Fruit fly (Drosophila melanogaster): ENCODE data around the gene unc-13-4A.

Gene unc-13-4A

dm6 chr3L:7347984-7348631 is 35.4 kb upstream of the unc-13-4A start, which contains the start of the genes Srp19 and qm (continued):
- TF ChIP-seq pzg (GFP tag; optimal IDR thresholded peaks at IDR 0.05) (peak; percentile 66), CG17802 (tag; optimal IDR thresholded peaks at IDR 0.05) (no peak), vvl (GFP tag; IDR thresholded peaks at IDR 0.05) (peak; percentile 78), nerfin-2 (GFP tag; IDR thresholded peaks at IDR 0.05; ENCODE audit: partially characterized antibody) (no peak), CG12155 (GFP tag; optimal IDR thresholded peaks at IDR 0.05) (peak; percentile 36), CG17186 (GFP tag; optimal IDR thresholded peaks at IDR 0.05) (no peak), dmrt11E (tag; optimal IDR thresholded peaks at IDR 0.05) (peak; percentile 23), crc (GFP tag; optimal IDR thresholded peaks at IDR 0.05) (no peak), CG4854 (GFP tag; optimal IDR thresholded peaks at IDR 0.05) (peak; percentile 26), Fer1 (GFP tag; optimal IDR thresholded peaks at IDR 0.05) (peak; percentile 51), Hand (GFP tag; optimal IDR thresholded peaks at IDR 0.05) (no peak), hbn (GFP tag; IDR thresholded peaks at IDR 0.05; ENCODE audit: partially characterized antibody) (peak; percentile 72), CG34422 (GFP tag; IDR thresholded peaks at IDR 0.05) (peak; percentile 86; the same call in 2 of the 3 replicates), Fer2 (tag; optimal IDR thresholded peaks at IDR 0.05) (peak; percentile 34), Vsx1 (GFP tag; optimal IDR thresholded peaks at IDR 0.05) (no peak), hkb (optimal IDR thresholded peaks at IDR 0.05) (peak; percentile 68), hkb (GFP tag; IDR thresholded peaks at IDR 0.05) (peak; percentile 35; the same call in 1 of the 2 replicates), zen (tag; optimal IDR thresholded peaks at IDR 0.05) (peak; percentile 35), Optix (GFP tag; IDR thresholded peaks at IDR 0.05) (peak; percentile 29; the same call in 1 of the 3 replicates), CG15514 (GFP tag; optimal IDR thresholded peaks at IDR 0.05) (peak; percentile 64), CG3847 (GFP tag; IDR thresholded peaks at IDR 0.05) (peak; percentile 57), ara (GFP tag; IDR thresholded peaks at IDR 0.05) (no peak), CG31441 (GFP tag; IDR thresholded peaks at IDR 0.05) (peak; percentile 50; the same call in 1 of the 2 replicates), CG9817 (tag; optimal IDR thresholded peaks at IDR 0.05) (peak; percentile 75), emc (GFP tag; optimal IDR thresholded peaks at IDR 0.05) (no peak), fu2 (GFP tag; optimal IDR thresholded peaks at IDR 0.05) (peak; percentile 4), zfh2 (GFP tag; optimal IDR thresholded peaks at IDR 0.05) (peak; percentile 76), CG18476 (GFP tag; optimal IDR thresholded peaks at IDR 0.05) (peak; percentile 6), CG15696 (tag; optimal IDR thresholded peaks at IDR 0.05) (peak; percentile 53), al (GFP tag; IDR thresholded peaks at IDR 0.05) (peak; percentile 56; the same call in 1 of the 2 replicates), Hr3 (GFP tag; optimal IDR thresholded peaks at IDR 0.05) (peak; percentile 57), sr (GFP tag; IDR thresholded peaks at IDR 0.05) (0 out of 3 replicates have a peak, but pooled peaks have one; percentile 20), CG1602 (GFP tag; optimal IDR thresholded peaks at IDR 0.05) (peak; percentile 36), CG9727 (GFP tag; optimal IDR thresholded peaks at IDR 0.05) (peak; percentile 28), Meics (GFP tag; optimal IDR thresholded peaks at IDR 0.05) (peak; percentile 14), CG7556 (GFP tag; optimal IDR thresholded peaks at IDR 0.05) (peak; percentile 56), chinmo (GFP tag; IDR thresholded peaks at IDR 0.05; ENCODE audit: partially characterized antibody) (peak; percentile 97), CG9797 (GFP tag; optimal IDR thresholded peaks at IDR 0.05) (peak; percentile 12), CG17328 (GFP tag; IDR thresholded peaks at IDR 0.05) (no peak), Dll (GFP tag; IDR thresholded peaks at IDR 0.05; ENCODE audit: partially characterized antibody) (peak; percentile 91), Dek (tag; optimal IDR thresholded peaks at IDR 0.05) (peak; percentile 53), lbe (GFP tag; optimal IDR thresholded peaks at IDR 0.05) (peak; percentile 18), gcm (GFP tag; optimal IDR thresholded peaks at IDR 0.05) (peak; percentile 37), Hey (tag; optimal IDR thresholded peaks at IDR 0.05) (no peak), Ets97D (GFP tag; optimal IDR thresholded peaks at IDR 0.05) (peak; percentile 51), ranshi (GFP tag; IDR thresholded peaks at IDR 0.05) (peak; percentile 18; the same call in 1 of the 2 replicates), chif (GFP tag; optimal IDR thresholded peaks at IDR 0.05) (peak in 1 of 2 experiments; percentile 57), Nf-YC (tag; optimal IDR thresholded peaks at IDR 0.05) (peak; percentile 28), trem (tag; optimal IDR thresholded peaks at IDR 0.05) (peak; percentile 6)
